Worm (Caenorhabditis elegans) whole organism, mixed stage, embryonic: ENCODE data around the gene F40G12.6.

Experiments used
- blmp-1 ChIP-seq: fragments of 150-350 bp; optimal IDR thresholded peaks from 2 replicates; lab custom pipeline; 2014; ENCODE audit warnings: missing biosample characterization, missing genetic modification characterization
- ceh-83 ChIP-seq: fragments of 200-800 bp; sonication (Bioruptor generic); optimal IDR thresholded peaks from 2 replicates; lab custom pipeline; 2018; ENCODE audit warnings: mild to moderate bottlenecking, missing genetic modification characterization, missing compliant biosample characterization
- drap-1 ChIP-seq: fragments of 200-800 bp; sonication (Bioruptor generic); optimal IDR thresholded peaks from 3 replicates; lab custom pipeline; 2018; ENCODE audit warnings: mild to moderate bottlenecking, missing genetic modification characterization, missing compliant biosample characterization
- elt-3 ChIP-seq: fragments of 150-350 bp; optimal IDR thresholded peaks from 2 replicates; lab custom pipeline; 2014; ENCODE audit warnings: missing biosample characterization, missing genetic modification characterization
- nhr-12 ChIP-seq: fragments of 150-350 bp; optimal IDR thresholded peaks from 2 replicates; lab custom pipeline; 2014; ENCODE audit warnings: missing biosample characterization, missing genetic modification characterization
- nhr-76 ChIP-seq: sonication (generic microtip); optimal IDR thresholded peaks from 2 replicates; lab custom pipeline; 2017; ENCODE audit warnings: missing biosample characterization, missing genetic modification characterization
- pha-4 ChIP-seq: fragments of 150-350 bp; optimal IDR thresholded peaks from 2 replicates; lab custom pipeline; 2018; ENCODE audit warnings: missing biosample characterization, missing genetic modification reagents, missing genetic modification characterization
- tbx-8 ChIP-seq: fragments of 200-800 bp; sonication (Bioruptor generic); optimal IDR thresholded peaks from 2 replicates; lab custom pipeline; 2018; ENCODE audit warnings: mild to moderate bottlenecking, missing genetic modification characterization, moderate library complexity, missing compliant biosample characterization
- unc-39 ChIP-seq: fragments of 150-350 bp; optimal IDR thresholded peaks from 2 replicates; lab custom pipeline; 2014; ENCODE audit warnings: missing biosample characterization, missing genetic modification characterization
- unc-62 ChIP-seq: fragments of 150-350 bp; optimal IDR thresholded peaks from 2 replicates; lab custom pipeline; 2014; ENCODE audit warnings: missing biosample characterization, missing genetic modification reagents, missing genetic modification characterization
- zip-8 ChIP-seq: fragments of 150-350 bp; optimal IDR thresholded peaks from 2 replicates; lab custom pipeline; 2014; ENCODE audit warnings: missing biosample characterization, missing genetic modification characterization
- ztf-11 ChIP-seq: fragments of 150-350 bp; optimal IDR thresholded peaks from 2 replicates; lab custom pipeline; 2014; ENCODE audit warnings: missing biosample characterization, missing genetic modification characterization

ce11 chrV:14268616-14269015 is 4.3 kb downstream of the F40G12.6 start, which contains the start of gene F40G12.4:
- TF ChIP-seq ztf-11 (tag; lab: Kevin White, UChicago): no peak
- no peak for TF ChIP-seq nhr-12
- no peak for TF ChIP-seq blmp-1 (tag; lab: Kevin White, UChicago)
- no peak for TF ChIP-seq unc-62 (GFP tag; lab: Kevin White, UChicago)
- TF ChIP-seq pha-4 (tag; lab: Kevin White, UChicago): no peak
- no peak for TF ChIP-seq elt-3 (tag; lab: Kevin White, UChicago)
- no peak for TF ChIP-seq unc-39
- no peak for TF ChIP-seq zip-8 (tag; lab: Kevin White, UChicago)
- no peak for TF ChIP-seq ceh-83 (GFP tag; lab: Kevin White, UChicago)
- TF ChIP-seq nhr-76: no peak
- no peak for TF ChIP-seq tbx-8 (GFP tag; lab: Kevin White, UChicago)
- TF ChIP-seq drap-1 (GFP tag; lab: Kevin White, UChicago): no peak
